Worm (Caenorhabditis elegans) whole organism, young adult: ENCODE data around the gene fbxb-24.

ENCODE experiments used
- B0019.2 ChIP-seq: fragments of 200-800 bp; sonication (Bioruptor generic); conservative IDR thresholded peaks from 2 replicates; pipeline ENCODE4 v1.3.6; 2022; ENCODE audit warnings: missing genetic modification reagents, missing genetic modification characterization, missing compliant biosample characterization
- B0035.1 ChIP-seq: sonication (generic microtip); optimal IDR thresholded peaks from 2 replicates; lab custom pipeline; 2016; ENCODE audit warnings: missing genetic modification characterization, mild to moderate bottlenecking, missing compliant biosample characterization, missing genotype, missing genetic modification reagents
- F22D6.2 ChIP-seq: sonication (generic microtip); optimal IDR thresholded peaks from 2 replicates; lab custom pipeline; 2016; ENCODE audit warnings: mild to moderate bottlenecking, missing genetic modification characterization, missing compliant biosample characterization
- F23B12.7 ChIP-seq: sonication (generic microtip); optimal IDR thresholded peaks from 2 replicates; lab custom pipeline; 2017; ENCODE audit warnings: missing genetic modification characterization, mild to moderate bottlenecking, missing compliant biosample characterization, antibody characterized with exemption, moderate library complexity; ENCODE audit not compliant: insufficient read depth
- F33H1.4 ChIP-seq: fragments of 200-800 bp; sonication (Bioruptor generic); IDR thresholded peaks from 2 replicates; pipeline ENCODE4 v1.3.6; 2022; ENCODE audit warnings: missing genetic modification reagents, missing genetic modification characterization, missing compliant biosample characterization
- F39B2.1 ChIP-seq: fragments of 200-800 bp; sonication (Bioruptor generic); IDR thresholded peaks from 2 replicates; pipeline ENCODE4 v1.3.6; 2022; ENCODE audit warnings: missing genetic modification reagents, missing genetic modification characterization, missing compliant biosample characterization
- F52B5.7 ChIP-seq: sonication (generic microtip); optimal IDR thresholded peaks from 2 replicates; lab custom pipeline; 2016; ENCODE audit warnings: mild to moderate bottlenecking, missing genetic modification characterization, missing compliant biosample characterization
- F57A8.1 ChIP-seq: fragments of 200-800 bp; sonication (Bioruptor generic); optimal IDR thresholded peaks from 2 replicates; lab custom pipeline; 2018; ENCODE audit warnings: mild to moderate bottlenecking, missing genetic modification characterization, moderate library complexity, missing compliant biosample characterization
- F57C9.4 ChIP-seq: sonication (generic microtip); optimal IDR thresholded peaks from 2 replicates; lab custom pipeline; 2017; ENCODE audit warnings: mild to moderate bottlenecking, missing genetic modification characterization, missing compliant biosample characterization
- K12H6.12 ChIP-seq: fragments of 200-800 bp; sonication (Bioruptor generic); optimal IDR thresholded peaks from 2 replicates; lab custom pipeline; 2018; ENCODE audit warnings: mild to moderate bottlenecking, missing genetic modification characterization, missing compliant biosample characterization
- Y53G8AR.9 ChIP-seq: fragments of 200-800 bp; sonication (Bioruptor generic); conservative IDR thresholded peaks from 2 replicates; pipeline ENCODE4 v1.3.6; 2022; ENCODE audit warnings: missing genetic modification reagents, missing genetic modification characterization, missing compliant biosample characterization
- Y67H2A.10 ChIP-seq: fragments of 200-800 bp; sonication (Bioruptor generic); conservative IDR thresholded peaks from 2 replicates; pipeline ENCODE4 v1.3.6; 2022; ENCODE audit warnings: missing genetic modification reagents, missing genetic modification characterization, missing compliant biosample characterization
- aptf-3 ChIP-seq: fragments of 200-800 bp; sonication (Bioruptor generic); IDR thresholded peaks from 2 replicates; pipeline ENCODE4 v1.3.6; 2022; ENCODE audit warnings: missing genetic modification characterization, missing compliant biosample characterization
- atf-7 ChIP-seq: sonication (generic microtip); optimal IDR thresholded peaks from 2 replicates; lab custom pipeline; 2017; ENCODE audit warnings: mild to moderate bottlenecking, missing genetic modification characterization, missing compliant biosample characterization
- attf-6 ChIP-seq: fragments of 200-800 bp; sonication (Bioruptor generic); IDR thresholded peaks from 2 replicates; pipeline ENCODE4 v1.3.6; 2022; ENCODE audit warnings: missing genetic modification reagents, missing genetic modification characterization, missing compliant biosample characterization
- bed-1 ChIP-seq: fragments of 200-800 bp; sonication (Bioruptor generic); IDR thresholded peaks from 2 replicates; pipeline ENCODE4 v1.3.6; 2022; ENCODE audit warnings: missing genetic modification reagents, missing genetic modification characterization, missing compliant biosample characterization
- bed-2 ChIP-seq: fragments of 200-800 bp; sonication (Bioruptor generic); IDR thresholded peaks from 2 replicates; pipeline ENCODE4 v1.3.6; 2022; ENCODE audit warnings: missing genetic modification reagents, missing genetic modification characterization, missing compliant biosample characterization
- ceh-100 ChIP-seq: fragments of 200-800 bp; sonication (Bioruptor generic); IDR thresholded peaks from 2 replicates; pipeline ENCODE4 v1.3.6; 2022; ENCODE audit warnings: missing genetic modification reagents, missing genetic modification characterization, missing compliant biosample characterization
- ceh-91 ChIP-seq: fragments of 200-800 bp; sonication (Bioruptor generic); IDR thresholded peaks from 2 replicates; pipeline ENCODE4 v1.3.6; 2022; ENCODE audit warnings: missing genetic modification reagents, missing genetic modification characterization, missing compliant biosample characterization
- chd-7 ChIP-seq: sonication (generic microtip); optimal IDR thresholded peaks from 2 replicates; lab custom pipeline; 2016; ENCODE audit warnings: mild to moderate bottlenecking, missing genetic modification characterization, moderate library complexity, missing compliant biosample characterization
- dox-1 ChIP-seq: fragments of 200-800 bp; sonication (Bioruptor generic); IDR thresholded peaks from 2 replicates; pipeline ENCODE4 v1.3.6; 2022; ENCODE audit warnings: missing genetic modification reagents, missing genetic modification characterization, missing compliant biosample characterization
- dpl-1 ChIP-seq: fragments of 150-350 bp; optimal IDR thresholded peaks from 2 replicates; lab custom pipeline; 2014; ENCODE audit warnings: missing biosample characterization, missing genetic modification reagents, missing genetic modification characterization
- efl-1 ChIP-seq: fragments of 150-350 bp; optimal IDR thresholded peaks from 2 replicates; lab custom pipeline; 2014; ENCODE audit warnings: missing biosample characterization, missing genetic modification reagents, missing genetic modification characterization
- egl-18 ChIP-seq: fragments of 200-800 bp; sonication (Bioruptor generic); IDR thresholded peaks from 2 replicates; pipeline ENCODE4 v1.3.6; 2022; ENCODE audit warnings: missing genetic modification reagents, missing genetic modification characterization, missing compliant biosample characterization
- hmg-1.2 ChIP-seq: fragments of 200-800 bp; sonication (Bioruptor generic); IDR thresholded peaks from 2 replicates; pipeline ENCODE4 v1.3.6; 2022; ENCODE audit warnings: missing genetic modification reagents, missing genetic modification characterization, missing compliant biosample characterization
- lag-1 ChIP-seq: fragments of 200-800 bp; sonication (Bioruptor generic); IDR thresholded peaks from 2 replicates; pipeline ENCODE4 v1.3.6; 2022; ENCODE audit warnings: missing genetic modification reagents, missing genetic modification characterization, missing compliant biosample characterization
- let-607 ChIP-seq, 2 experiments: fragments of 200-800 bp in 1 of 2; sonication (Bioruptor generic) in 1 of 2; sonication (generic microtip) in 1 of 2; optimal IDR thresholded peaks; 2 replicates each; lab custom pipeline; 2016 to 2018; ENCODE audit warnings: mild to moderate bottlenecking in 2 of 2, missing compliant biosample characterization in 2 of 2, missing genetic modification characterization in 2 of 2, moderate library complexity in 2 of 2, missing genotype in 1 of 2
- lin-35 ChIP-seq, 3 experiments: fragments of 150-350 bp in 2 of 3; sonication (generic microtip) in 1 of 3; optimal IDR thresholded peaks; 2 replicates each; lab custom pipeline; 2014 to 2018; ENCODE audit warnings: missing biosample characterization in 3 of 3, missing genetic modification characterization in 3 of 3, missing genetic modification reagents in 3 of 3
- lin-40 ChIP-seq: sonication (generic microtip); optimal IDR thresholded peaks from 2 replicates; lab custom pipeline; 2016; ENCODE audit warnings: missing genetic modification characterization, mild to moderate bottlenecking, missing compliant biosample characterization, missing genotype, missing genetic modification reagents
- lsy-27 ChIP-seq: sonication (generic microtip); optimal IDR thresholded peaks from 2 replicates; lab custom pipeline; 2017; ENCODE audit warnings: missing genetic modification characterization, mild to moderate bottlenecking, missing compliant biosample characterization, antibody characterized with exemption, missing genotype, borderline replicate concordance; ENCODE audit not compliant: insufficient read depth
- madf-10 ChIP-seq: sonication (generic microtip); optimal IDR thresholded peaks from 2 replicates; lab custom pipeline; 2016; ENCODE audit warnings: mild to moderate bottlenecking, missing genetic modification characterization, missing compliant biosample characterization
- madf-6 ChIP-seq: fragments of 200-800 bp; sonication (Bioruptor generic); IDR thresholded peaks from 2 replicates; pipeline ENCODE4 v1.3.6; 2022; ENCODE audit warnings: missing genetic modification reagents, missing genetic modification characterization, missing compliant biosample characterization
- mcd-1 ChIP-seq: fragments of 200-800 bp; sonication (Bioruptor generic); IDR thresholded peaks from 2 replicates; pipeline ENCODE4 v1.3.6; 2022; ENCODE audit warnings: missing genetic modification reagents, missing genetic modification characterization, missing compliant biosample characterization
- nhr-27 ChIP-seq: fragments of 200-800 bp; sonication (Bioruptor generic); optimal IDR thresholded peaks from 2 replicates; lab custom pipeline; 2018; ENCODE audit warnings: mild to moderate bottlenecking, missing genetic modification characterization, moderate library complexity, missing compliant biosample characterization
- nhr-80 ChIP-seq: sonication (generic microtip); optimal IDR thresholded peaks from 2 replicates; lab custom pipeline; 2016; ENCODE audit warnings: missing genetic modification characterization, missing compliant biosample characterization
- nhr-90 ChIP-seq: sonication (generic microtip); optimal IDR thresholded peaks from 2 replicates; lab custom pipeline; 2016; ENCODE audit warnings: missing genotype, mild to moderate bottlenecking, missing genetic modification characterization, missing compliant biosample characterization
- pbrm-1 ChIP-seq: fragments of 200-800 bp; sonication (Bioruptor generic); IDR thresholded peaks from 2 replicates; pipeline ENCODE4 v1.3.6; 2022; ENCODE audit warnings: missing genetic modification reagents, missing genetic modification characterization, missing compliant biosample characterization
- rcor-1 ChIP-seq: fragments of 200-800 bp; sonication (Bioruptor generic); IDR thresholded peaks from 2 replicates; pipeline ENCODE4 v1.3.6; 2022; ENCODE audit warnings: missing genetic modification reagents, missing genetic modification characterization, missing compliant biosample characterization
- repo-1 ChIP-seq: sonication (generic microtip); optimal IDR thresholded peaks from 2 replicates; lab custom pipeline; 2017; ENCODE audit warnings: mild to moderate bottlenecking, missing genetic modification characterization, missing compliant biosample characterization
- sea-2 ChIP-seq: fragments of 200-800 bp; sonication (Bioruptor generic); IDR thresholded peaks from 2 replicates; pipeline ENCODE4 v1.3.6; 2022; ENCODE audit warnings: missing genetic modification characterization, missing compliant biosample characterization
- snpc-3.4 ChIP-seq: sonication (generic microtip); optimal IDR thresholded peaks from 2 replicates; lab custom pipeline; 2017; ENCODE audit warnings: missing genetic modification characterization, mild to moderate bottlenecking, missing compliant biosample characterization, antibody characterized with exemption, moderate library complexity, missing genotype, missing genetic modification reagents
- snpc-4 ChIP-seq, 5 experiments: fragments of 150-350 bp in 1 of 5; sonication (generic microtip) in 4 of 5; optimal IDR thresholded peaks; 2 replicates each; lab custom pipeline; 2014 to 2018; ENCODE audit warnings: missing genetic modification characterization in 5 of 5, missing biosample characterization in 3 of 5, antibody characterized with exemption in 2 of 5, mild to moderate bottlenecking in 2 of 5, missing compliant biosample characterization in 2 of 5, missing genotype in 2 of 5, moderate library complexity in 2 of 5, missing genetic modification reagents in 1 of 5
- tlf-1 ChIP-seq: fragments of 200-800 bp; sonication (Bioruptor generic); optimal IDR thresholded peaks from 2 replicates; lab custom pipeline; 2018; ENCODE audit warnings: mild to moderate bottlenecking, missing genetic modification characterization, missing compliant biosample characterization
- unc-130 ChIP-seq: sonication (generic microtip); optimal IDR thresholded peaks from 2 replicates; lab custom pipeline; 2016; ENCODE audit warnings: missing genetic modification reagents, missing genetic modification characterization, missing compliant biosample characterization
- zfh-2 ChIP-seq: fragments of 200-800 bp; sonication (Bioruptor generic); conservative IDR thresholded peaks from 2 replicates; pipeline ENCODE4 v1.3.6; 2022; ENCODE audit warnings: missing genetic modification reagents, missing genetic modification characterization, missing compliant biosample characterization
- ztf-22 ChIP-seq: fragments of 200-800 bp; sonication (Bioruptor generic); optimal IDR thresholded peaks from 2 replicates; lab custom pipeline; 2018; ENCODE audit warnings: mild to moderate bottlenecking, missing genetic modification characterization, moderate library complexity, missing compliant biosample characterization
- ztf-26 ChIP-seq: sonication (generic microtip); optimal IDR thresholded peaks from 2 replicates; lab custom pipeline; 2017; ENCODE audit warnings: missing genetic modification characterization, missing compliant biosample characterization

fbxb-24 gene

DNA sequence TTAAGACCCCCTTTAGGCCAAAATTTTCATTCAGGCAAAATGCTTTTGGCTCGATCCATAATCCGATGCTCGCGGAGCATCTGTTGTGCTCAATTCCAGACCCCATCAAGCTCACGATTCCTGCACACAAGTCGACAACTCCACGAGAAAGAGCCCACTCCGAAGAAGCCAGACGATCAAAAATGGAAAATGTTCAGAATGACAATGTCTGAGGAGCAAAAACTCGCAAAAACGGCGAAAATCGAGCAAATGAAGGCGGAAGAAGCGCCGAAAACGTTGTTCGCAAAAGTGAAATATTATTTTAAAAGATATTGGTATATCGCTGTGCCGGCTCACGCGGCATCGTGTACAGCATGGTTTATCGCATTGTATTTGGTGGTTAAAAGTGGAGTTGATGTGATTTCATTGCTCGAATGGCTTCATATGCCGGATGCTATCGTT, 12.9 kb downstream of the fbxb-24 start, which contains the start of gene Y56A3A.22 (continued):
- TF ChIP-seq nhr-90 (no peak), egl-18 (GFP tag; lab: Robert Waterston, UW) (no peak), madf-6 (GFP tag; lab: Robert Waterston, UW) (peak; percentile 50), F23B12.7 (tag; lab: Kevin White, UChicago) (no peak), lsy-27 (tag; lab: Kevin White, UChicago) (no peak), F52B5.7 (peak; percentile 87), lin-35 (GFP tag; optimal IDR thresholded peaks at IDR 0.05; lab: Kevin White, UChicago) (no peak), snpc-4 (GFP tag; optimal IDR thresholded peaks at IDR 0.05; lab: Kevin White, UChicago) (no peak), snpc-4 (tag; optimal IDR thresholded peaks at IDR 0.05; lab: Kevin White, UChicago) (peak in 2 of 4 experiments; percentile 20 to 24), lag-1 (no peak), F57C9.4 (tag; lab: Kevin White, UChicago) (no peak), snpc-3.4 (tag; lab: Kevin White, UChicago) (peak; percentile 21), bed-2 (GFP tag; lab: Robert Waterston, UW) (no peak), zfh-2 (GFP tag; lab: Robert Waterston, UW) (0 out of 2 replicates have a peak, but pooled peaks have one; percentile 16), Y67H2A.10 (GFP tag; lab: Robert Waterston, UW) (no peak), attf-6 (GFP tag; lab: Robert Waterston, UW) (peak; percentile 66), atf-7 (tag; lab: Kevin White, UChicago) (peak; percentile 71), F33H1.4 (GFP tag; lab: Robert Waterston, UW) (no peak), pbrm-1 (GFP tag; lab: Robert Waterston, UW) (peak; percentile 81), K12H6.12 (tag; lab: Kevin White, UChicago) (peak; percentile 35), F57A8.1 (GFP tag; lab: Kevin White, UChicago) (no peak), dox-1 (peak; percentile 49), rcor-1 (GFP tag; lab: Robert Waterston, UW) (no peak), F39B2.1 (GFP tag; lab: Robert Waterston, UW) (peak; percentile 24; the same call in 1 of the 2 replicates), tlf-1 (peak; percentile 71), bed-1 (GFP tag; lab: Robert Waterston, UW) (no peak), madf-10 (tag; lab: Kevin White, UChicago) (peak; percentile 43), F22D6.2 (tag; lab: Kevin White, UChicago) (no peak), repo-1 (tag; lab: Kevin White, UChicago) (peak; percentile 93), aptf-3 (GFP tag; lab: Robert Waterston, UW) (peak; percentile 73; the same call in 1 of the 2 replicates), let-607 (tag; optimal IDR thresholded peaks at IDR 0.05; lab: Kevin White, UChicago) (peak; percentile 24 to 79), dpl-1 (GFP tag; lab: Kevin White, UChicago) (no peak), hmg-1.2 (0 out of 2 replicates have a peak, but pooled peaks have one; percentile 18), B0019.2 (no peak), mcd-1 (GFP tag; lab: Robert Waterston, UW) (peak; percentile 46), nhr-80 (no peak), unc-130 (GFP tag; lab: Kevin White, UChicago) (no peak), sea-2 (GFP tag; lab: Robert Waterston, UW) (no peak), B0035.1 (peak; percentile 45), ceh-100 (GFP tag; lab: Robert Waterston, UW) (0 out of 2 replicates have a peak, but pooled peaks have one; percentile 26), Y53G8AR.9 (GFP tag; lab: Robert Waterston, UW) (peak; percentile 59), chd-7 (tag; lab: Kevin White, UChicago) (peak; percentile 84), efl-1 (no peak), ztf-26 (tag; lab: Kevin White, UChicago) (no peak), ceh-91 (GFP tag; lab: Robert Waterston, UW) (no peak), nhr-27 (tag; lab: Kevin White, UChicago) (peak; percentile 6), lin-40 (tag; lab: Kevin White, UChicago) (peak; percentile 57), ztf-22 (peak; percentile 22)
